Worm (Caenorhabditis elegans) whole organism, L1 larva: ENCODE data around the gene aqp-8.

Source experiments
- C04F5.9 ChIP-seq: sonication (generic microtip); optimal IDR thresholded peaks from 2 replicates; lab custom pipeline; 2016; ENCODE audit warnings: missing genetic modification characterization, missing compliant biosample characterization
- Y116A8C.19 ChIP-seq: sonication (generic microtip); optimal IDR thresholded peaks from 2 replicates; lab custom pipeline; 2016; ENCODE audit warnings: missing compliant biosample characterization, missing genetic modification characterization, borderline replicate concordance
- alr-1 ChIP-seq: fragments of 200-800 bp; sonication (Bioruptor generic); optimal IDR thresholded peaks from 2 replicates; lab custom pipeline; 2018; ENCODE audit warnings: borderline replicate concordance, mild to moderate bottlenecking, missing genetic modification characterization, missing compliant biosample characterization
- ceh-88 ChIP-seq: fragments of 200-800 bp; sonication (Bioruptor generic); IDR thresholded peaks from 2 replicates; pipeline ENCODE4 v1.3.6; 2022; ENCODE audit warnings: missing genetic modification characterization, missing compliant biosample characterization
- ceh-90 ChIP-seq: sonication (generic microtip); optimal IDR thresholded peaks from 2 replicates; lab custom pipeline; 2016; ENCODE audit warnings: missing genetic modification characterization, missing compliant biosample characterization
- ces-1 ChIP-seq: fragments of 150-350 bp; optimal IDR thresholded peaks from 2 replicates; lab custom pipeline; 2014; ENCODE audit warnings: missing biosample characterization, missing genetic modification reagents, missing genetic modification characterization
- dsc-1 ChIP-seq: sonication (generic microtip); optimal IDR thresholded peaks from 2 replicates; lab custom pipeline; 2016; ENCODE audit warnings: mild to moderate bottlenecking, missing genetic modification characterization, missing compliant biosample characterization
- efl-1 ChIP-seq, 4 experiments: fragments of 150-350 bp; optimal IDR thresholded peaks in 3 of 4; peaks in 1 of 4; 1 replicate in 1 of 4; 2 replicates in 3 of 4; lab custom pipeline; 2014; ENCODE audit warnings: missing biosample characterization in 2 of 4, missing genetic modification characterization in 2 of 4, missing genetic modification reagents in 2 of 4
- efl-3 ChIP-seq: fragments of 200-800 bp; sonication (Bioruptor generic); optimal IDR thresholded peaks from 2 replicates; lab custom pipeline; 2018; ENCODE audit warnings: mild to moderate bottlenecking, missing genetic modification characterization, missing compliant biosample characterization
- elt-3 ChIP-seq, 6 experiments: fragments of 150-350 bp in 1 of 6; sonication (generic microtip); optimal IDR thresholded peaks; 2 replicates each; lab custom pipeline; 2017 to 2018; ENCODE audit warnings: missing biosample characterization in 6 of 6, missing genetic modification characterization in 6 of 6, inconsistent platforms in 1 of 6
- fos-1 ChIP-seq: fragments of 150-350 bp; optimal IDR thresholded peaks from 2 replicates; lab custom pipeline; 2014; ENCODE audit warnings: missing biosample characterization, missing genetic modification characterization
- hlh-17 ChIP-seq: fragments of 200-800 bp; sonication (Bioruptor generic); optimal IDR thresholded peaks from 2 replicates; lab custom pipeline; 2018; ENCODE audit warnings: missing genetic modification characterization, mild to moderate bottlenecking, missing compliant biosample characterization, moderate library complexity, borderline replicate concordance
- isw-1 ChIP-seq: fragments of 200-800 bp; sonication (Bioruptor generic); IDR thresholded peaks from 2 replicates; pipeline ENCODE4 v1.3.6; 2022; ENCODE audit warnings: missing genetic modification characterization, missing compliant biosample characterization
- lin-15B ChIP-seq: fragments of 150-350 bp; sonication (generic microtip); optimal IDR thresholded peaks from 3 replicates; lab custom pipeline; 2014; ENCODE audit warnings: missing biosample characterization, missing genetic modification characterization
- lin-39 ChIP-seq: fragments of 150-350 bp; optimal IDR thresholded peaks from 2 replicates; lab custom pipeline; 2014; ENCODE audit warnings: missing biosample characterization, missing genetic modification reagents, missing genetic modification characterization
- lsy-2 ChIP-seq, 2 experiments: fragments of 150-350 bp; optimal IDR thresholded peaks; 2 replicates each; lab custom pipeline; 2014; ENCODE audit warnings: missing biosample characterization in 2 of 2, missing genetic modification characterization in 2 of 2
- mep-1 ChIP-seq: fragments of 150-350 bp; optimal IDR thresholded peaks from 2 replicates; lab custom pipeline; 2014; ENCODE audit warnings: missing biosample characterization, missing genetic modification characterization
- nhr-20 ChIP-seq: sonication (generic microtip); optimal IDR thresholded peaks from 2 replicates; lab custom pipeline; 2016; ENCODE audit warnings: mild to moderate bottlenecking, missing genetic modification characterization, missing compliant biosample characterization
- nhr-237 ChIP-seq: fragments of 150-350 bp; optimal IDR thresholded peaks from 2 replicates; lab custom pipeline; 2014; ENCODE audit warnings: missing biosample characterization, missing genetic modification characterization
- nhr-28 ChIP-seq: fragments of 150-350 bp; optimal IDR thresholded peaks from 2 replicates; lab custom pipeline; 2014; ENCODE audit warnings: missing biosample characterization, missing genetic modification characterization
- nhr-76 ChIP-seq: sonication (generic microtip); optimal IDR thresholded peaks from 2 replicates; lab custom pipeline; 2017; ENCODE audit warnings: missing biosample characterization, missing genetic modification characterization
- nhr-77 ChIP-seq: fragments of 150-350 bp; optimal IDR thresholded peaks from 2 replicates; lab custom pipeline; 2014; ENCODE audit warnings: missing biosample characterization, missing genetic modification characterization
- nhr-90 ChIP-seq: sonication (generic microtip); optimal IDR thresholded peaks from 2 replicates; lab custom pipeline; 2016; ENCODE audit warnings: mild to moderate bottlenecking, missing genetic modification characterization, missing compliant biosample characterization; ENCODE audit not compliant: poor library complexity
- pag-3 ChIP-seq: sonication (generic microtip); optimal IDR thresholded peaks from 2 replicates; lab custom pipeline; 2017; ENCODE audit warnings: missing genetic modification characterization, mild to moderate bottlenecking, missing compliant biosample characterization, antibody characterized with exemption, borderline replicate concordance; ENCODE audit not compliant: insufficient read depth
- pax-3 ChIP-seq: fragments of 200-800 bp; sonication (Bioruptor generic); optimal IDR thresholded peaks from 2 replicates; lab custom pipeline; 2018; ENCODE audit warnings: mild to moderate bottlenecking, missing genetic modification characterization, moderate library complexity, missing compliant biosample characterization
- rnt-1 ChIP-seq: sonication (generic microtip); optimal IDR thresholded peaks from 2 replicates; lab custom pipeline; 2016; ENCODE audit warnings: mild to moderate bottlenecking, missing genetic modification characterization, moderate library complexity, missing compliant biosample characterization
- skn-1 ChIP-seq: fragments of 150-350 bp; optimal IDR thresholded peaks from 2 replicates; lab custom pipeline; 2014; ENCODE audit warnings: missing biosample characterization, missing genetic modification characterization
- sox-4 ChIP-seq: sonication (generic microtip); optimal IDR thresholded peaks from 2 replicates; lab custom pipeline; 2016; ENCODE audit warnings: missing genetic modification characterization, missing compliant biosample characterization
- sptf-1 ChIP-seq: fragments of 150-350 bp; optimal IDR thresholded peaks from 2 replicates; lab custom pipeline; 2014; ENCODE audit warnings: missing biosample characterization, missing genetic modification characterization
- tlp-1 ChIP-seq: fragments of 150-350 bp; optimal IDR thresholded peaks from 2 replicates; lab custom pipeline; 2014; ENCODE audit warnings: missing biosample characterization, missing genetic modification characterization
- unc-30 ChIP-seq: sonication (generic microtip); optimal IDR thresholded peaks from 2 replicates; lab custom pipeline; 2017; ENCODE audit warnings: missing biosample characterization, missing genetic modification characterization
- zag-1 ChIP-seq: fragments of 150-350 bp; optimal IDR thresholded peaks from 2 replicates; lab custom pipeline; 2014; ENCODE audit warnings: missing biosample characterization, missing genetic modification characterization
- zip-4 ChIP-seq: fragments of 200-800 bp; sonication (Bioruptor generic); optimal IDR thresholded peaks from 2 replicates; lab custom pipeline; 2018; ENCODE audit warnings: mild to moderate bottlenecking, missing genetic modification characterization, moderate library complexity, missing compliant biosample characterization
- ztf-11 ChIP-seq, 2 experiments: sonication (generic microtip); optimal IDR thresholded peaks; 2 replicates each; lab custom pipeline; 2016 to 2017; ENCODE audit warnings: missing genetic modification characterization in 2 of 2, missing biosample characterization in 1 of 2, missing compliant biosample characterization in 1 of 2
- ztf-4 ChIP-seq: fragments of 150-350 bp; optimal IDR thresholded peaks from 2 replicates; lab custom pipeline; 2014; ENCODE audit warnings: missing biosample characterization, missing genetic modification characterization

The aqp-8 gene

ce11 chrX:4658706-4659105, 46.1 kb downstream of the aqp-8 start:
- TF ChIP-seq ztf-4: no peak
- TF ChIP-seq sox-4 (tag; lab: Kevin White, UChicago): no peak
- no peak for TF ChIP-seq fos-1 (tag; lab: Kevin White, UChicago)
- TF ChIP-seq hlh-17 (GFP tag; lab: Kevin White, UChicago): no peak
- TF ChIP-seq Y116A8C.19 (tag; lab: Kevin White, UChicago): no peak
- no peak for TF ChIP-seq nhr-77 (tag; lab: Kevin White, UChicago)
- no peak for TF ChIP-seq nhr-20
- TF ChIP-seq lin-15B (tag; lab: Kevin White, UChicago): no peak
- no peak for TF ChIP-seq tlp-1 (tag; lab: Kevin White, UChicago)
- TF ChIP-seq efl-3 (GFP tag; lab: Kevin White, UChicago): no peak
- TF ChIP-seq sptf-1 (tag; lab: Kevin White, UChicago): no peak
- TF ChIP-seq efl-1 (optimal IDR thresholded peaks at IDR 0.05; lab: Kevin White, UChicago): no peak
- TF ChIP-seq efl-1 (GFP tag; optimal IDR thresholded peaks at IDR 0.05 in 1 of 2; lab: Kevin White, UChicago): no peak
- no peak for TF ChIP-seq zag-1
- TF ChIP-seq ztf-11 (tag; optimal IDR thresholded peaks at IDR 0.05; lab: Kevin White, UChicago): no peak
- no peak for TF ChIP-seq ces-1 (GFP tag; lab: Kevin White, UChicago)
- TF ChIP-seq mep-1 (tag; lab: Kevin White, UChicago): no peak
- TF ChIP-seq ceh-88: no peak
- TF ChIP-seq isw-1 (GFP tag; lab: Robert Waterston, UW): no peak
- no peak for TF ChIP-seq C04F5.9 (tag; lab: Kevin White, UChicago)

ce11 chrX:4658303-4658702, 46.5 kb downstream of the aqp-8 start:
- TF ChIP-seq pag-3 (no peak), efl-1 (optimal IDR thresholded peaks at IDR 0.05; lab: Kevin White, UChicago) (no peak), efl-1 (GFP tag; optimal IDR thresholded peaks at IDR 0.05 in 1 of 2; lab: Kevin White, UChicago) (peak in 1 of 2 experiments; percentile 92)

DNA sequence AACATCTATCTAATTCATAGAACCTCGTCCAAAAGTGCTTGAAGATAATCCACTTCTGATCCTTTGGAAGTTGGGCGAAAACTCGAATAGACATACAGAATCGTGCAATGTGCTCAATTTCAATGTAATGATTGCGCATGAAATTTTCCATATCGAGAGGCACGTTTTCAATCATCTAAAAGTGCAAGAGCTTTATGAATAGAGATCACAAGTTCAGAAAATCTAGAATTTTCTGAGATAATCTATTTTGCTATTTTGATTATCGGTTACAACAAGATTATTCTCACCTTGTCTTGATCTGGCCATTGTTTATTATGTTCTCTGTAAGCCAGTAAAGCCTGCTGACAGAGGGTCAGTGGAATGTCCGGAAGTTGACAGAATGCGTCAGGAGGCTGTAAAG, 47.2 kb downstream of the aqp-8 start:
- TF ChIP-seq lsy-2 (tag; optimal IDR thresholded peaks at IDR 0.05; lab: Kevin White, UChicago): no peak
- no peak for TF ChIP-seq unc-30 (tag; lab: Kevin White, UChicago)
- TF ChIP-seq nhr-90 (tag; lab: Kevin White, UChicago): no peak
- peak; percentile 83 for TF ChIP-seq dsc-1 (tag; lab: Kevin White, UChicago)
- TF ChIP-seq nhr-20: no peak
- no peak for TF ChIP-seq zag-1
- peak; percentile 52 for TF ChIP-seq pax-3 (tag; lab: Kevin White, UChicago)
- TF ChIP-seq sox-4 (tag; lab: Kevin White, UChicago): peak; percentile 19
- TF ChIP-seq skn-1 (tag; lab: Kevin White, UChicago): no peak

- TF ChIP-seq rnt-1 (no peak), efl-3 (GFP tag; lab: Kevin White, UChicago) (no peak), lin-39 (no peak), ceh-90 (tag; lab: Kevin White, UChicago) (no peak), nhr-76 (tag; lab: Kevin White, UChicago) (no peak), nhr-28 (tag; lab: Kevin White, UChicago) (no peak), alr-1 (tag; lab: Kevin White, UChicago) (no peak), elt-3 (tag; optimal IDR thresholded peaks at IDR 0.05; lab: Kevin White, UChicago) (no peak), nhr-77 (tag; lab: Kevin White, UChicago) (no peak), nhr-90 (tag; lab: Kevin White, UChicago) (no peak), nhr-237 (tag; lab: Kevin White, UChicago) (no peak), zip-4 (GFP tag; lab: Kevin White, UChicago) (no peak), ztf-4 (no peak), lin-15B (tag; lab: Kevin White, UChicago) (no peak)
Measured at ce11 chrX:4654057-4654456, 50.7 kb downstream of the aqp-8 start, which contains the start of gene ceh-1. Gene ceh-1 (minus strand): TSS chrX:4654157.
